Worm (Caenorhabditis elegans) whole organism, L3 larva: ENCODE measurements around the gene nhr-127.

ENCODE experiments used
- aly-2 ChIP-seq: fragments of 150-350 bp; optimal IDR thresholded peaks from 2 replicates; lab custom pipeline; 2014; ENCODE audit warnings: missing biosample characterization, missing genetic modification characterization
- ama-1 ChIP-seq: fragments of 150-350 bp; optimal IDR thresholded peaks from 2 replicates; lab custom pipeline; 2018
- ceh-16 ChIP-seq: sonication (generic microtip); optimal IDR thresholded peaks from 2 replicates; lab custom pipeline; 2017; ENCODE audit warnings: missing biosample characterization, missing genetic modification characterization
- ceh-28 ChIP-seq: fragments of 150-350 bp; optimal IDR thresholded peaks from 2 replicates; lab custom pipeline; 2014; ENCODE audit warnings: missing biosample characterization, missing genetic modification reagents, missing genetic modification characterization
- lin-15B ChIP-seq: fragments of 150-350 bp; optimal IDR thresholded peaks from 2 replicates; lab custom pipeline; 2014; ENCODE audit warnings: missing biosample characterization, missing genetic modification characterization
- nhr-11 ChIP-seq: fragments of 150-350 bp; optimal IDR thresholded peaks from 2 replicates; lab custom pipeline; 2014; ENCODE audit warnings: missing biosample characterization, missing genetic modification characterization
- nhr-76 ChIP-seq: fragments of 150-350 bp; sonication (generic microtip); optimal IDR thresholded peaks from 5 replicates; lab custom pipeline; 2014; ENCODE audit warnings: missing biosample characterization, missing genetic modification characterization
- pha-4 ChIP-seq: fragments of 150-350 bp; optimal IDR thresholded peaks from 2 replicates; lab custom pipeline; 2014; ENCODE audit warnings: missing biosample characterization, missing genetic modification reagents, missing genetic modification characterization
- skn-1 ChIP-seq: fragments of 150-350 bp; optimal IDR thresholded peaks from 2 replicates; lab custom pipeline; 2014; ENCODE audit warnings: missing biosample characterization, missing genetic modification characterization
- tbx-2 ChIP-seq: sonication (generic microtip); optimal IDR thresholded peaks from 2 replicates; lab custom pipeline; 2016; ENCODE audit warnings: mild to moderate bottlenecking, missing genetic modification characterization, missing compliant biosample characterization
- unc-39 ChIP-seq: sonication (generic microtip); optimal IDR thresholded peaks from 4 replicates; lab custom pipeline; 2017; ENCODE audit warnings: missing biosample characterization, missing genetic modification characterization
- zag-1 ChIP-seq: fragments of 150-350 bp; optimal IDR thresholded peaks from 2 replicates; lab custom pipeline; 2014; ENCODE audit warnings: missing biosample characterization, missing genetic modification characterization
- ztf-4 ChIP-seq: fragments of 150-350 bp; optimal IDR thresholded peaks from 2 replicates; lab custom pipeline; 2014; ENCODE audit warnings: missing biosample characterization, missing genetic modification characterization

ce11 chrV:16266514-16266913 lies 6.7 kb downstream of the nhr-127 start, which contains the start of gene T13F3.4:
- TF ChIP-seq nhr-11, result no peak
- no peak for TF ChIP-seq ceh-28 (tag; lab: Kevin White, UChicago)
- TF ChIP-seq ceh-16 (tag; lab: Kevin White, UChicago), result no peak
- TF ChIP-seq zag-1, result no peak
- no peak for TF ChIP-seq unc-39 (tag; lab: Kevin White, UChicago)
- TF ChIP-seq aly-2 (tag; lab: Kevin White, UChicago), result no peak
- no peak for TF ChIP-seq lin-15B (tag; lab: Kevin White, UChicago)
- no peak for TF ChIP-seq tbx-2
- no peak for TF ChIP-seq pha-4
- no peak for TF ChIP-seq ztf-4 (tag; lab: Kevin White, UChicago)
- no peak for TF ChIP-seq nhr-76
- no peak for TF ChIP-seq skn-1
- TF ChIP-seq ama-1 (lab: Kevin White, UChicago), result no peak
